Worm (Caenorhabditis elegans) whole organism, young adult: Measurements from ENCODE around the gene C14A4.6.

Experiments used
- B0035.1 ChIP-seq: sonication (generic microtip); optimal IDR thresholded peaks from 2 replicates; lab custom pipeline; 2016; ENCODE audit warnings: missing genetic modification characterization, mild to moderate bottlenecking, missing compliant biosample characterization, missing genotype, missing genetic modification reagents
- B0261.1 ChIP-seq: sonication (generic microtip); optimal IDR thresholded peaks from 2 replicates; lab custom pipeline; 2016; ENCODE audit warnings: mild to moderate bottlenecking, missing genetic modification characterization, moderate library complexity, missing compliant biosample characterization
- D2030.7 ChIP-seq: fragments of 200-800 bp; sonication (Bioruptor generic); IDR thresholded peaks from 2 replicates; pipeline ENCODE4 v1.3.6; 2022; ENCODE audit warnings: missing genetic modification reagents, missing genetic modification characterization, missing compliant biosample characterization
- F22D6.2 ChIP-seq: sonication (generic microtip); optimal IDR thresholded peaks from 2 replicates; lab custom pipeline; 2016; ENCODE audit warnings: mild to moderate bottlenecking, missing genetic modification characterization, missing compliant biosample characterization
- F33H1.4 ChIP-seq: fragments of 200-800 bp; sonication (Bioruptor generic); IDR thresholded peaks from 2 replicates; pipeline ENCODE4 v1.3.6; 2022; ENCODE audit warnings: missing genetic modification reagents, missing genetic modification characterization, missing compliant biosample characterization
- F37B4.10 ChIP-seq: fragments of 200-800 bp; sonication (Bioruptor generic); IDR thresholded peaks from 2 replicates; pipeline ENCODE4 v1.3.6; 2022; ENCODE audit warnings: missing genetic modification characterization, missing compliant biosample characterization
- F49E8.2 ChIP-seq: sonication (generic microtip); optimal IDR thresholded peaks from 3 replicates; lab custom pipeline; 2017; ENCODE audit warnings: missing genetic modification characterization, mild to moderate bottlenecking, missing compliant biosample characterization, antibody characterized with exemption, moderate library complexity; ENCODE audit not compliant: insufficient read depth
- F52B5.7 ChIP-seq: sonication (generic microtip); optimal IDR thresholded peaks from 2 replicates; lab custom pipeline; 2016; ENCODE audit warnings: mild to moderate bottlenecking, missing genetic modification characterization, missing compliant biosample characterization
- F55B11.4 ChIP-seq: sonication (generic microtip); optimal IDR thresholded peaks from 2 replicates; lab custom pipeline; 2016; ENCODE audit warnings: missing compliant biosample characterization, missing genetic modification characterization, borderline replicate concordance; ENCODE audit not compliant: insufficient read depth
- T07F8.4 ChIP-seq: sonication (generic microtip); optimal IDR thresholded peaks from 2 replicates; lab custom pipeline; 2016; ENCODE audit warnings: mild to moderate bottlenecking, missing genetic modification characterization, moderate library complexity, missing compliant biosample characterization
- Y53F4B.3 ChIP-seq: fragments of 200-800 bp; sonication (Bioruptor generic); IDR thresholded peaks from 2 replicates; pipeline ENCODE4 v1.3.6; 2022; ENCODE audit warnings: missing genetic modification reagents, missing genetic modification characterization, missing compliant biosample characterization
- athp-1 ChIP-seq: sonication (generic microtip); optimal IDR thresholded peaks from 2 replicates; lab custom pipeline; 2017; ENCODE audit warnings: mild to moderate bottlenecking, missing genetic modification characterization, missing compliant biosample characterization
- attf-5 ChIP-seq: fragments of 200-800 bp; sonication (Bioruptor generic); optimal IDR thresholded peaks from 2 replicates; lab custom pipeline; 2018; ENCODE audit warnings: mild to moderate bottlenecking, missing genetic modification characterization, missing compliant biosample characterization
- bed-1 ChIP-seq: fragments of 200-800 bp; sonication (Bioruptor generic); IDR thresholded peaks from 2 replicates; pipeline ENCODE4 v1.3.6; 2022; ENCODE audit warnings: missing genetic modification reagents, missing genetic modification characterization, missing compliant biosample characterization
- bed-2 ChIP-seq: fragments of 200-800 bp; sonication (Bioruptor generic); IDR thresholded peaks from 2 replicates; pipeline ENCODE4 v1.3.6; 2022; ENCODE audit warnings: missing genetic modification reagents, missing genetic modification characterization, missing compliant biosample characterization
- ccch-3 ChIP-seq: fragments of 200-800 bp; sonication (Bioruptor generic); optimal IDR thresholded peaks from 2 replicates; lab custom pipeline; 2018; ENCODE audit warnings: mild to moderate bottlenecking, missing genetic modification characterization, missing compliant biosample characterization
- cebp-1 ChIP-seq, 2 experiments: fragments of 200-800 bp in 1 of 2; sonication (Bioruptor generic) in 1 of 2; sonication (generic microtip) in 1 of 2; IDR thresholded peaks in 1 of 2; optimal IDR thresholded peaks in 1 of 2; 2 replicates each; pipeline versions ENCODE4 v1.3.6 to Lab custom; 2017 to 2022; ENCODE audit warnings: missing compliant biosample characterization in 2 of 2, missing genetic modification characterization in 2 of 2, mild to moderate bottlenecking in 1 of 2, missing genetic modification reagents in 1 of 2, moderate library complexity in 1 of 2
- cebp-2 ChIP-seq: fragments of 200-800 bp; sonication (Bioruptor generic); IDR thresholded peaks from 2 replicates; pipeline ENCODE4 v1.3.6; 2022; ENCODE audit warnings: missing genetic modification characterization, missing compliant biosample characterization
- ceh-91 ChIP-seq: fragments of 200-800 bp; sonication (Bioruptor generic); IDR thresholded peaks from 2 replicates; pipeline ENCODE4 v1.3.6; 2022; ENCODE audit warnings: missing genetic modification reagents, missing genetic modification characterization, missing compliant biosample characterization
- die-1 ChIP-seq: sonication (generic microtip); optimal IDR thresholded peaks from 2 replicates; lab custom pipeline; 2016; ENCODE audit warnings: missing genotype, mild to moderate bottlenecking, missing genetic modification characterization, missing compliant biosample characterization
- efl-1 ChIP-seq: fragments of 150-350 bp; optimal IDR thresholded peaks from 2 replicates; lab custom pipeline; 2014; ENCODE audit warnings: missing biosample characterization, missing genetic modification reagents, missing genetic modification characterization
- egl-18 ChIP-seq: fragments of 200-800 bp; sonication (Bioruptor generic); IDR thresholded peaks from 2 replicates; pipeline ENCODE4 v1.3.6; 2022; ENCODE audit warnings: missing genetic modification reagents, missing genetic modification characterization, missing compliant biosample characterization
- ekl-4 ChIP-seq: fragments of 200-800 bp; sonication (Bioruptor generic); IDR thresholded peaks from 2 replicates; pipeline ENCODE4 v1.3.6; 2022; ENCODE audit warnings: missing genetic modification reagents, missing genetic modification characterization, missing compliant biosample characterization
- ets-4 ChIP-seq: fragments of 200-800 bp; sonication (Bioruptor generic); optimal IDR thresholded peaks from 2 replicates; lab custom pipeline; 2018; ENCODE audit warnings: mild to moderate bottlenecking, missing genetic modification characterization, missing compliant biosample characterization
- hlh-12 ChIP-seq: sonication (generic microtip); optimal IDR thresholded peaks from 2 replicates; lab custom pipeline; 2016; ENCODE audit warnings: missing genetic modification characterization, missing compliant biosample characterization
- hmg-1.2 ChIP-seq: fragments of 200-800 bp; sonication (Bioruptor generic); IDR thresholded peaks from 2 replicates; pipeline ENCODE4 v1.3.6; 2022; ENCODE audit warnings: missing genetic modification reagents, missing genetic modification characterization, missing compliant biosample characterization
- lag-1 ChIP-seq: fragments of 200-800 bp; sonication (Bioruptor generic); IDR thresholded peaks from 2 replicates; pipeline ENCODE4 v1.3.6; 2022; ENCODE audit warnings: missing genetic modification reagents, missing genetic modification characterization, missing compliant biosample characterization
- let-526 ChIP-seq: fragments of 200-800 bp; sonication (Bioruptor generic); IDR thresholded peaks from 2 replicates; pipeline ENCODE4 v1.3.6; 2022; ENCODE audit warnings: missing genetic modification reagents, missing genetic modification characterization, missing compliant biosample characterization
- let-607 ChIP-seq, 2 experiments: fragments of 200-800 bp in 1 of 2; sonication (Bioruptor generic) in 1 of 2; sonication (generic microtip) in 1 of 2; optimal IDR thresholded peaks; 2 replicates each; lab custom pipeline; 2016 to 2018; ENCODE audit warnings: mild to moderate bottlenecking in 2 of 2, missing compliant biosample characterization in 2 of 2, missing genetic modification characterization in 2 of 2, moderate library complexity in 2 of 2, missing genotype in 1 of 2
- madf-10 ChIP-seq: sonication (generic microtip); optimal IDR thresholded peaks from 2 replicates; lab custom pipeline; 2016; ENCODE audit warnings: mild to moderate bottlenecking, missing genetic modification characterization, missing compliant biosample characterization
- nhr-120 ChIP-seq: fragments of 200-800 bp; sonication (Bioruptor generic); IDR thresholded peaks from 2 replicates; pipeline ENCODE4 v1.3.6; 2022; ENCODE audit warnings: missing genetic modification characterization, missing compliant biosample characterization
- nhr-80 ChIP-seq: sonication (generic microtip); optimal IDR thresholded peaks from 2 replicates; lab custom pipeline; 2016; ENCODE audit warnings: missing genetic modification characterization, missing compliant biosample characterization
- pha-4 ChIP-seq: fragments of 150-350 bp; sonication (generic microtip); optimal IDR thresholded peaks from 2 replicates; lab custom pipeline; 2014; ENCODE audit warnings: missing biosample characterization, missing genetic modification reagents, missing genetic modification characterization
- rcor-1 ChIP-seq: fragments of 200-800 bp; sonication (Bioruptor generic); IDR thresholded peaks from 2 replicates; pipeline ENCODE4 v1.3.6; 2022; ENCODE audit warnings: missing genetic modification reagents, missing genetic modification characterization, missing compliant biosample characterization
- rec-8 ChIP-seq, 2 experiments: sonication (generic microtip); optimal IDR thresholded peaks; 2 replicates each; lab custom pipeline; 2016; ENCODE audit warnings: mild to moderate bottlenecking in 2 of 2, missing genetic modification characterization in 2 of 2, missing genetic modification reagents in 2 of 2, missing genotype in 2 of 2, missing biosample characterization in 1 of 2, missing compliant biosample characterization in 1 of 2, moderate library complexity in 1 of 2
- snpc-1.3 ChIP-seq: sonication (generic microtip); optimal IDR thresholded peaks from 2 replicates; lab custom pipeline; 2017; ENCODE audit warnings: missing genetic modification characterization, mild to moderate bottlenecking, missing compliant biosample characterization, antibody characterized with exemption, moderate library complexity, missing genotype, missing genetic modification reagents; ENCODE audit not compliant: insufficient read depth
- unc-130 ChIP-seq: sonication (generic microtip); optimal IDR thresholded peaks from 2 replicates; lab custom pipeline; 2016; ENCODE audit warnings: missing genetic modification reagents, missing genetic modification characterization, missing compliant biosample characterization
- unc-62 ChIP-seq: fragments of 150-350 bp; optimal IDR thresholded peaks from 2 replicates; lab custom pipeline; 2014; ENCODE audit warnings: missing biosample characterization, missing genetic modification reagents, missing genetic modification characterization
- xnd-1 ChIP-seq: sonication (generic microtip); optimal IDR thresholded peaks from 2 replicates; lab custom pipeline; 2016; ENCODE audit warnings: missing genotype, missing genetic modification reagents, missing genetic modification characterization, missing compliant biosample characterization
- zim-3 ChIP-seq: sonication (generic microtip); optimal IDR thresholded peaks from 2 replicates; lab custom pipeline; 2017; ENCODE audit warnings: mild to moderate bottlenecking, missing genetic modification characterization, moderate library complexity, missing compliant biosample characterization
- ztf-22 ChIP-seq: fragments of 200-800 bp; sonication (Bioruptor generic); optimal IDR thresholded peaks from 2 replicates; lab custom pipeline; 2018; ENCODE audit warnings: mild to moderate bottlenecking, missing genetic modification characterization, moderate library complexity, missing compliant biosample characterization
- ztf-25 ChIP-seq: fragments of 200-800 bp; sonication (Bioruptor generic); IDR thresholded peaks from 2 replicates; pipeline ENCODE4 v1.3.6; 2022; ENCODE audit warnings: missing genetic modification reagents, missing genetic modification characterization, missing compliant biosample characterization
- ztf-28 ChIP-seq: fragments of 200-800 bp; sonication (Bioruptor generic); IDR thresholded peaks from 2 replicates; pipeline ENCODE4 v1.3.6; 2022; ENCODE audit warnings: missing genetic modification reagents, missing genetic modification characterization, missing compliant biosample characterization

Gene C14A4.6

ce11 chrII:10556550-10557205 lies 37.9 kb downstream of the C14A4.6 start (continued):
- no peak for TF ChIP-seq nhr-120
- peak; percentile 74 for TF ChIP-seq nhr-80 (tag; lab: Kevin White, UChicago)
- TF ChIP-seq cebp-2 (GFP tag; lab: Robert Waterston, UW), result no peak
- TF ChIP-seq ztf-22, result no peak
- no peak for TF ChIP-seq let-526 (GFP tag; lab: Robert Waterston, UW)
- no peak for TF ChIP-seq F33H1.4
- TF ChIP-seq efl-1 (GFP tag; lab: Kevin White, UChicago), result no peak
- no peak for TF ChIP-seq pha-4 (tag; lab: Kevin White, UChicago)
- no peak for TF ChIP-seq ztf-25 (GFP tag; lab: Robert Waterston, UW)
- TF ChIP-seq bed-2 (GFP tag; lab: Robert Waterston, UW), result no peak
- TF ChIP-seq F52B5.7, result no peak
- TF ChIP-seq madf-10, result no peak
- TF ChIP-seq B0035.1, result no peak
- TF ChIP-seq D2030.7 (GFP tag; lab: Robert Waterston, UW), result no peak
- no peak for TF ChIP-seq zim-3 (tag; lab: Kevin White, UChicago)
- TF ChIP-seq unc-130 (GFP tag; lab: Kevin White, UChicago), result no peak
- TF ChIP-seq attf-5 (GFP tag; lab: Kevin White, UChicago), result no peak
- TF ChIP-seq ztf-28 (GFP tag; lab: Robert Waterston, UW), result no peak
- no peak for TF ChIP-seq athp-1 (tag; lab: Kevin White, UChicago)
- TF ChIP-seq ets-4 (GFP tag; lab: Kevin White, UChicago), result peak; percentile 38
- no peak for TF ChIP-seq T07F8.4
- no peak for TF ChIP-seq ekl-4 (GFP tag; lab: Robert Waterston, UW)
- no peak for TF ChIP-seq xnd-1 (tag; lab: Kevin White, UChicago)
- TF ChIP-seq lag-1, result no peak
- TF ChIP-seq F49E8.2 (tag; lab: Kevin White, UChicago), result no peak
- no peak for TF ChIP-seq snpc-1.3 (tag; lab: Kevin White, UChicago)
- TF ChIP-seq Y53F4B.3 (GFP tag; lab: Robert Waterston, UW), result no peak
- no peak for TF ChIP-seq F22D6.2 (tag; lab: Kevin White, UChicago)
- no peak for TF ChIP-seq egl-18 (GFP tag; lab: Robert Waterston, UW)
- TF ChIP-seq F37B4.10 (GFP tag; lab: Robert Waterston, UW), result no peak
- 0 out of 2 replicates have a peak, but pooled peaks have one; percentile 41 for TF ChIP-seq bed-1 (GFP tag; lab: Robert Waterston, UW)
- TF ChIP-seq F55B11.4 (tag; lab: Kevin White, UChicago), result no peak
- TF ChIP-seq hlh-12, result no peak
- no peak for TF ChIP-seq ccch-3 (GFP tag; lab: Kevin White, UChicago)
- no peak for TF ChIP-seq B0261.1
- TF ChIP-seq unc-62 (GFP tag; lab: Kevin White, UChicago), result no peak
- no peak for TF ChIP-seq die-1 (tag; lab: Kevin White, UChicago)
- no peak for TF ChIP-seq cebp-1 (GFP tag; IDR thresholded peaks at IDR 0.05; lab: Robert Waterston, UW)
- no peak for TF ChIP-seq cebp-1 (tag; optimal IDR thresholded peaks at IDR 0.05; lab: Kevin White, UChicago)
- TF ChIP-seq ceh-91, result no peak
- peak; percentile 18 to 50 for TF ChIP-seq let-607 (tag; optimal IDR thresholded peaks at IDR 0.05; lab: Kevin White, UChicago)
- no peak for TF ChIP-seq rec-8 (tag; optimal IDR thresholded peaks at IDR 0.05; lab: Kevin White, UChicago)
- no peak for TF ChIP-seq hmg-1.2
- TF ChIP-seq rcor-1 (GFP tag; lab: Robert Waterston, UW), result no peak; the same call in 1 of the 2 replicates
